Worm (Caenorhabditis elegans): ENCODE data around the gene sap-140.
A peak's percentile ranks its signal among the peaks of the same experiment; 100 is the strongest.
"Not testable (repeated sequence)": the region's sequence is repeated elsewhere in the genome, so short reads cannot be mapped to it uniquely, and the experiment has no call there.

Gene sap-140

DNA sequence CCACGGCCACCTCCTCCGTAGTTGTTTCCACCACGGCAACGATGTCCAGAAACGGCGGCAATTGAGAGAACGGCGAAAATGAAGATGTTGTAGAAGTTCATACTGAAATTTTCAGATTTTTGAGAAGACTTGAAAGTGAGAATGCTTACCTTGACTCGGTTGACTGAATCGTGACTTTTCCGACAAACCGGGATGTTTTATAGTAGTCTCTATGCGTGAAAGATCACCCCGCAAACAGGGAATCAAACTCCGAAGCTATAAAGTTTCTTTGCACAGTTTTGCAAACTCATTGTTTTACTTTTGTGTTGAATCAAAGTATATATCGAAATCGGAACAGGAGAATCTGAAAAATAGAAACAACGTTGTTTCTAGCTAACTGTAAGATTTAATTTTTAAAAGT lies 37.2 kb upstream of the sap-140 start, which contains the start of gene fipr-20:
Gene fipr-20 (minus strand): TSS at position 101 of the 400 bp plus-strand sequence.
- TF ChIP-seq lsy-2 (tag; optimal IDR thresholded peaks at IDR 0.05) (no peak), M03D4.4 (tag; optimal IDR thresholded peaks at IDR 0.05) (no peak), zip-8 (tag; optimal IDR thresholded peaks at IDR 0.05) (no peak), nhr-2 (tag; optimal IDR thresholded peaks at IDR 0.05) (no peak), nhr-237 (tag; optimal IDR thresholded peaks at IDR 0.05) (no peak), hlh-1 (tag; optimal IDR thresholded peaks at IDR 0.05) (no peak), ces-1 (GFP tag; optimal IDR thresholded peaks at IDR 0.05) (no peak), mep-1 (tag; optimal IDR thresholded peaks at IDR 0.05) (no peak), mab-5 (tag; optimal IDR thresholded peaks at IDR 0.05) (no peak), nhr-28 (tag; optimal IDR thresholded peaks at IDR 0.05) (no peak), ceh-43 (GFP tag; optimal IDR thresholded peaks at IDR 0.05) (no peak), lin-32 (GFP tag; optimal IDR thresholded peaks at IDR 0.05) (no peak)

ce11 chrIII:7463438-7464008 lies 36.0 kb upstream of the sap-140 start, which contains the start of gene H14A12.3:
Gene H14A12.3 (plus strand): TSS chrIII:7463797.
- TF ChIP-seq sem-2 (GFP tag; optimal IDR thresholded peaks at IDR 0.05), result no peak

ce11 chrIII:7465347-7465746 lies 34.2 kb upstream of the sap-140 start, which contains the start of gene fum-1:
Gene fum-1 (plus strand): TSS chrIII:7465605.
- TF ChIP-seq nhr-237 (tag; optimal IDR thresholded peaks at IDR 0.05) (peak; percentile 6), lsy-2 (tag; optimal IDR thresholded peaks at IDR 0.05) (no peak)

DNA sequence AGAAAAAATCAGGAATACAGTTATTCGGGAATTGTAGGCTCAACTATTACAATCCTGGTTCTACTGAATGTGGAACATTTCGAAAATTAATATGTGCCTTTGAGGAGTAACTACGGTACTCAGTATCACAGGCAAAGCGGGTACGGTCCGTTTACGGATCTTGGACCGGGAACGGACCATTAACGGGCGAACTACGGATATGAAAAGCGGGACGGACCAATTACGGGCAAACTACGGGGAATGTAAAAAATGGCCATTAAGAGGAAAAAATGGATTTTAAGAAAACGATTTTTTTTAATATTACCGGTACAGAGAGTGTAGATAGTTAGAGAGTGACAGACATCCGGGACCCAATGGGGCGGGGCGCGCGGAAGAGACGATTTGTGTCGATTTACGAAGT lies 30.6 kb upstream of the sap-140 start, which contains the start of gene H14A12.5:
Gene H14A12.5 (minus strand): TSS at position 101 of the 400 bp plus-strand sequence.
- TF ChIP-seq pha-4 (tag; optimal IDR thresholded peaks at IDR 0.05); cnd-1 (tag; optimal IDR thresholded peaks at IDR 0.05); sem-2 (GFP tag; optimal IDR thresholded peaks at IDR 0.05): not testable (repeated sequence)

- no peak for TF ChIP-seq elt-3 (tag; optimal IDR thresholded peaks at IDR 0.05)
- TF ChIP-seq zip-8 (tag; optimal IDR thresholded peaks at IDR 0.05), result no peak
- no peak for TF ChIP-seq mls-2 (tag; optimal IDR thresholded peaks at IDR 0.05)
- TF ChIP-seq ceh-39 (tag; optimal IDR thresholded peaks at IDR 0.05), result no peak
- TF ChIP-seq ham-2 (GFP tag; optimal IDR thresholded peaks at IDR 0.05), result no peak
- TF ChIP-seq ces-1 (GFP tag; optimal IDR thresholded peaks at IDR 0.05), result no peak
- TF ChIP-seq ztf-11 (tag; optimal IDR thresholded peaks at IDR 0.05), result no peak
- no peak for TF ChIP-seq ceh-83 (GFP tag; optimal IDR thresholded peaks at IDR 0.05)
- TF ChIP-seq mab-5 (tag; optimal IDR thresholded peaks at IDR 0.05), result no peak
- TF ChIP-seq M03D4.4 (tag; optimal IDR thresholded peaks at IDR 0.05), result no peak
- no peak for TF ChIP-seq sptf-1 (tag; optimal IDR thresholded peaks at IDR 0.05)
- TF ChIP-seq cnd-1 (tag; optimal IDR thresholded peaks at IDR 0.05), result no peak
- TF ChIP-seq lin-32 (GFP tag; optimal IDR thresholded peaks at IDR 0.05), result no peak
- TF ChIP-seq drap-1 (GFP tag; optimal IDR thresholded peaks at IDR 0.05), result no peak
Observed at ce11 chrIII:7478932-7479331, 20.6 kb upstream of the sap-140 start.

DNA sequence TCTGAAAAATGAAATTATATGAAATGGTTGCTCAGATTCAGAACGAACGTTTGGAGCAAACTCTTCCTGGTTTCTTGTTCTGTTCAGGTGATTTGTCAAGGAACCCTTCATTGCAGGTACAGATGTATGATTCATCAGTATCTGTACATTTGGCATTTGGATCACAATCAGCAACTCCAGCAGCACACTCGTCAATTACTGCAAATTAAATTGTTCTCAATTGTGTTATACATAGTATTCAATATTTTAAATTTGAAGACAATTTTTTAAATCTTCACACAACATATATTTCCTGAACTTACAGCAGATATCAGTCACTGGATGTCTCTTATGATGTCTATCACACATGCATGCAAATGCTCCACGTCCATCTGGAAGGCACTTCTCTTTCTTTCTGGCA lies 14.8 kb upstream of the sap-140 start:
- TF ChIP-seq nhr-2 (tag; optimal IDR thresholded peaks at IDR 0.05) (no peak), blmp-1 (tag; optimal IDR thresholded peaks at IDR 0.05) (no peak), cnd-1 (tag; optimal IDR thresholded peaks at IDR 0.05) (no peak), lin-32 (GFP tag; optimal IDR thresholded peaks at IDR 0.05) (no peak), flh-1 (GFP tag; optimal IDR thresholded peaks at IDR 0.05) (no peak), mab-5 (tag; optimal IDR thresholded peaks at IDR 0.05) (no peak), sem-2 (GFP tag; optimal IDR thresholded peaks at IDR 0.05) (no peak), ham-2 (GFP tag; optimal IDR thresholded peaks at IDR 0.05) (no peak), ceh-39 (tag; optimal IDR thresholded peaks at IDR 0.05) (no peak)

DNA sequence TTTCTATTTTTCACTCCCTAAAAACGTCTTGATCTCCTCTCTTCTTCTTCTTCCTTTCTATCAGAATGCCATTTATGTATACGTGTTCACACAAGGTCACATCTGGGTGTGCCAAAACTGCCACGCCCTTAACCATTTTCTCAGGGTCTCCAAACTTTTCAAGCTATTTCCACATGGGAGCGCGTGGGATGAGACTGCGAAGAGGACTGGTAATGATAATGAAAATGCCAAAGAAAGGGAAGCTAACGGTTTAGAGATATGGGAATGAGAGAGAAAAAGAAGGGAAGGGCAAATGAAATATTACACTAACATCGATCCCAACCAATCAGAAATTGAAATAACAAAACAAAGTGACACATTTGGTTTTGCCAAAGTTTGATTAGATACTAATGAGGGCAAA lies 11.2 kb upstream of the sap-140 start:
- TF ChIP-seq lin-32 (GFP tag; optimal IDR thresholded peaks at IDR 0.05), result no peak
- no peak for TF ChIP-seq bed-3 (GFP tag; optimal IDR thresholded peaks at IDR 0.05)

Data from whole organism, mixed stage, embryonic.